Fruit fly (Drosophila melanogaster) whole organism: ENCODE results near the gene Tak1.

ENCODE experiments used
- Dll ChIP-seq: fragments of >200 bp; optimal IDR thresholded peaks from 2 replicates; lab custom pipeline; 2017
- pan ChIP-seq: fragments of >200 bp; optimal IDR thresholded peaks from 2 replicates; lab custom pipeline; 2017
- psq ChIP-seq: fragments of >200 bp; optimal IDR thresholded peaks from 2 replicates; lab custom pipeline; 2017
- usp ChIP-seq: fragments of >200 bp; optimal IDR thresholded peaks from 2 replicates; lab custom pipeline; 2017; ENCODE audit warnings: missing biosample characterization, missing genetic modification characterization, mixed read lengths

- TF ChIP-seq usp (GFP tag; lab: Kevin White, UChicago) (no peak), pan (lab: Kevin White, UChicago) (no peak), psq (lab: Kevin White, UChicago) (no peak), Dll (lab: Kevin White, UChicago) (no peak)
Measured at dm6 chrX:20510540-20510939, 14.2 kb downstream of the Tak1 start, which contains the start of gene RhoGAP19D.
